Worm (Caenorhabditis elegans) whole organism, late embryonic: ENCODE results near the gene dhps-1.

Experiments
- C08G9.2 ChIP-seq: sonication (generic microtip); optimal IDR thresholded peaks from 2 replicates; lab custom pipeline; 2016; ENCODE audit warnings: mild to moderate bottlenecking, missing genetic modification characterization, moderate library complexity, missing compliant biosample characterization
- C38D4.7 ChIP-seq: fragments of 200-800 bp; sonication (Bioruptor generic); optimal IDR thresholded peaks from 2 replicates; lab custom pipeline; 2018; ENCODE audit warnings: mild to moderate bottlenecking, missing genetic modification characterization, moderate library complexity, missing compliant biosample characterization
- F13H6.1 ChIP-seq: sonication (generic microtip); optimal IDR thresholded peaks from 2 replicates; lab custom pipeline; 2016; ENCODE audit warnings: missing genetic modification characterization, missing compliant biosample characterization
- K02D7.2 ChIP-seq: sonication (generic microtip); optimal IDR thresholded peaks from 2 replicates; lab custom pipeline; 2017; ENCODE audit warnings: mild to moderate bottlenecking, missing genetic modification characterization, missing compliant biosample characterization
- K09A11.1 ChIP-seq: sonication (generic microtip); optimal IDR thresholded peaks from 2 replicates; lab custom pipeline; 2017; ENCODE audit warnings: antibody characterized with exemption, mild to moderate bottlenecking, missing genetic modification characterization, missing compliant biosample characterization; ENCODE audit not compliant: insufficient read depth
- Y22D7AL.16 ChIP-seq: sonication (generic microtip); optimal IDR thresholded peaks from 2 replicates; lab custom pipeline; 2016; ENCODE audit warnings: missing genetic modification characterization, missing compliant biosample characterization
- ahr-1 ChIP-seq: sonication (generic microtip); optimal IDR thresholded peaks from 2 replicates; lab custom pipeline; 2016; ENCODE audit warnings: missing genetic modification characterization, missing compliant biosample characterization
- ama-1 ChIP-seq: fragments of 150-350 bp; optimal IDR thresholded peaks from 2 replicates; lab custom pipeline; 2014
- ceh-14 ChIP-seq: sonication (generic microtip); optimal IDR thresholded peaks from 2 replicates; lab custom pipeline; 2016; ENCODE audit warnings: missing genotype, missing genetic modification characterization, missing compliant biosample characterization
- ceh-18 ChIP-seq: sonication (generic microtip); optimal IDR thresholded peaks from 2 replicates; lab custom pipeline; 2016; ENCODE audit warnings: missing genetic modification characterization, missing compliant biosample characterization
- ceh-19 ChIP-seq: fragments of 200-800 bp; sonication (Bioruptor generic); optimal IDR thresholded peaks from 2 replicates; lab custom pipeline; 2018; ENCODE audit warnings: mild to moderate bottlenecking, missing genetic modification characterization, missing compliant biosample characterization
- ceh-2 ChIP-seq: sonication (generic microtip); optimal IDR thresholded peaks from 2 replicates; lab custom pipeline; 2016; ENCODE audit warnings: missing genotype, missing genetic modification characterization, missing compliant biosample characterization
- ceh-24 ChIP-seq: sonication (generic microtip); optimal IDR thresholded peaks from 2 replicates; lab custom pipeline; 2016; ENCODE audit warnings: mild to moderate bottlenecking, missing genetic modification characterization, missing compliant biosample characterization
- ceh-30 ChIP-seq: fragments of 150-350 bp; optimal IDR thresholded peaks from 2 replicates; lab custom pipeline; 2014; ENCODE audit warnings: missing biosample characterization, missing genetic modification characterization
- ceh-31 ChIP-seq: sonication (generic microtip); optimal IDR thresholded peaks from 2 replicates; lab custom pipeline; 2016; ENCODE audit warnings: missing genetic modification characterization, missing compliant biosample characterization
- dmd-4 ChIP-seq: sonication (generic microtip); optimal IDR thresholded peaks from 2 replicates; lab custom pipeline; 2016; ENCODE audit warnings: borderline replicate concordance, missing genetic modification characterization, missing compliant biosample characterization
- ets-4 ChIP-seq: sonication (generic microtip); optimal IDR thresholded peaks from 2 replicates; lab custom pipeline; 2016; ENCODE audit warnings: missing genetic modification characterization, missing compliant biosample characterization
- eyg-1 ChIP-seq: sonication (generic microtip); optimal IDR thresholded peaks from 2 replicates; lab custom pipeline; 2016; ENCODE audit warnings: missing genotype, missing genetic modification characterization, missing compliant biosample characterization
- fax-1 ChIP-seq: sonication (generic microtip); optimal IDR thresholded peaks from 2 replicates; lab custom pipeline; 2016; ENCODE audit warnings: missing genotype, missing genetic modification characterization, missing compliant biosample characterization
- fkh-10 ChIP-seq: fragments of 150-350 bp; optimal IDR thresholded peaks from 2 replicates; lab custom pipeline; 2014; ENCODE audit warnings: missing biosample characterization, missing genetic modification reagents, missing genetic modification characterization
- hlh-13 ChIP-seq: fragments of 200-800 bp; sonication (Bioruptor generic); optimal IDR thresholded peaks from 2 replicates; lab custom pipeline; 2018; ENCODE audit warnings: mild to moderate bottlenecking, missing genetic modification characterization, missing compliant biosample characterization
- hlh-30 ChIP-seq: sonication (generic microtip); optimal IDR thresholded peaks from 2 replicates; lab custom pipeline; 2017; ENCODE audit warnings: antibody characterized with exemption, missing genetic modification characterization, missing compliant biosample characterization; ENCODE audit not compliant: insufficient read depth
- hlh-6 ChIP-seq: sonication (generic microtip); optimal IDR thresholded peaks from 2 replicates; lab custom pipeline; 2016; ENCODE audit warnings: missing genotype, missing genetic modification characterization, missing compliant biosample characterization
- hlh-8 ChIP-seq: sonication (generic microtip); optimal IDR thresholded peaks from 2 replicates; lab custom pipeline; 2016; ENCODE audit warnings: missing genotype, missing genetic modification characterization, missing compliant biosample characterization
- lim-6 ChIP-seq: sonication (generic microtip); optimal IDR thresholded peaks from 2 replicates; lab custom pipeline; 2016; ENCODE audit warnings: missing genetic modification characterization, missing compliant biosample characterization
- lin-11 ChIP-seq: fragments of 200-800 bp; sonication (Bioruptor generic); optimal IDR thresholded peaks from 2 replicates; lab custom pipeline; 2018; ENCODE audit warnings: mild to moderate bottlenecking, missing genetic modification characterization, missing compliant biosample characterization
- mec-3 ChIP-seq: sonication (generic microtip); optimal IDR thresholded peaks from 2 replicates; lab custom pipeline; 2016; ENCODE audit warnings: borderline replicate concordance, missing genetic modification characterization, missing compliant biosample characterization
- nfya-1 ChIP-seq: sonication (generic microtip); optimal IDR thresholded peaks from 2 replicates; lab custom pipeline; 2017; ENCODE audit warnings: missing genetic modification characterization, mild to moderate bottlenecking, missing compliant biosample characterization, antibody characterized with exemption, moderate library complexity
- nhr-11 ChIP-seq: fragments of 150-350 bp; optimal IDR thresholded peaks from 2 replicates; lab custom pipeline; 2014; ENCODE audit warnings: missing biosample characterization, missing genetic modification characterization
- npax-4 ChIP-seq: sonication (generic microtip); optimal IDR thresholded peaks from 2 replicates; lab custom pipeline; 2016; ENCODE audit warnings: missing genetic modification characterization, missing compliant biosample characterization
- odd-2 ChIP-seq: sonication (generic microtip); optimal IDR thresholded peaks from 2 replicates; lab custom pipeline; 2017; ENCODE audit warnings: antibody characterized with exemption, mild to moderate bottlenecking, missing genetic modification characterization, missing compliant biosample characterization
- pha-2 ChIP-seq: sonication (generic microtip); optimal IDR thresholded peaks from 2 replicates; lab custom pipeline; 2017; ENCODE audit warnings: mild to moderate bottlenecking, missing genetic modification characterization, missing compliant biosample characterization
- pha-4 ChIP-seq: fragments of 150-350 bp; optimal IDR thresholded peaks from 2 replicates; lab custom pipeline; 2018; ENCODE audit warnings: missing biosample characterization, missing genetic modification reagents, missing genetic modification characterization
- pqm-1 ChIP-seq: sonication (generic microtip); optimal IDR thresholded peaks from 2 replicates; lab custom pipeline; 2016; ENCODE audit warnings: missing genetic modification characterization, missing compliant biosample characterization
- pros-1 ChIP-seq: fragments of 150-350 bp; optimal IDR thresholded peaks from 2 replicates; lab custom pipeline; 2014; ENCODE audit warnings: missing biosample characterization, missing genetic modification reagents, missing genetic modification characterization
- rnt-1 ChIP-seq: sonication (generic microtip); optimal IDR thresholded peaks from 2 replicates; lab custom pipeline; 2016; ENCODE audit warnings: missing genetic modification characterization, missing compliant biosample characterization
- sox-2 ChIP-seq: fragments of 200-800 bp; sonication (Bioruptor generic); IDR thresholded peaks from 2 replicates; pipeline ENCODE4 v1.3.6; 2022; ENCODE audit warnings: missing genetic modification reagents, missing genetic modification characterization, missing compliant biosample characterization
- sox-4 ChIP-seq: sonication (generic microtip); optimal IDR thresholded peaks from 2 replicates; lab custom pipeline; 2017; ENCODE audit warnings: mild to moderate bottlenecking, missing genetic modification characterization, inconsistent platforms, missing compliant biosample characterization
- syd-9 ChIP-seq: sonication (generic microtip); optimal IDR thresholded peaks from 2 replicates; lab custom pipeline; 2016; ENCODE audit warnings: mild to moderate bottlenecking, missing genetic modification characterization, moderate library complexity, missing compliant biosample characterization
- tbx-2 ChIP-seq: sonication (generic microtip); optimal IDR thresholded peaks from 2 replicates; lab custom pipeline; 2016; ENCODE audit warnings: missing genetic modification characterization, missing compliant biosample characterization
- tbx-7 ChIP-seq: sonication (generic microtip); optimal IDR thresholded peaks from 2 replicates; lab custom pipeline; 2016; ENCODE audit warnings: missing genotype, missing genetic modification characterization, missing compliant biosample characterization
- ttx-3 ChIP-seq: sonication (generic microtip); optimal IDR thresholded peaks from 2 replicates; lab custom pipeline; 2016; ENCODE audit warnings: missing genetic modification reagents, missing genetic modification characterization, missing compliant biosample characterization
- unc-3 ChIP-seq, 2 experiments: fragments of 200-800 bp in 1 of 2; sonication (Bioruptor generic) in 1 of 2; sonication (generic microtip) in 1 of 2; conservative IDR thresholded peaks in 1 of 2; optimal IDR thresholded peaks in 1 of 2; 2 replicates each; pipeline versions ENCODE4 v1.3.6 to Lab custom; 2016 to 2022; ENCODE audit warnings: missing compliant biosample characterization in 2 of 2, missing genetic modification characterization in 2 of 2, missing genetic modification reagents in 1 of 2
- unc-55 ChIP-seq: sonication (generic microtip); optimal IDR thresholded peaks from 2 replicates; lab custom pipeline; 2017; ENCODE audit warnings: missing biosample characterization, missing genetic modification reagents, missing genetic modification characterization
- unc-86 ChIP-seq: sonication (generic microtip); optimal IDR thresholded peaks from 2 replicates; lab custom pipeline; 2016; ENCODE audit warnings: missing genetic modification characterization, missing compliant biosample characterization
- zip-5 ChIP-seq: sonication (generic microtip); optimal IDR thresholded peaks from 2 replicates; lab custom pipeline; 2016; ENCODE audit warnings: missing genetic modification characterization, missing compliant biosample characterization

dhps-1 gene

ce11 chrII:11978920-11979319, 13.9 kb upstream of the dhps-1 start:
- TF ChIP-seq odd-2 (tag; lab: Kevin White, UChicago) (no peak), rnt-1 (tag; lab: Kevin White, UChicago) (no peak), unc-3 (GFP tag; conservative IDR thresholded peaks at IDR 0.05; lab: Robert Waterston, UW) (no peak), unc-3 (tag; optimal IDR thresholded peaks at IDR 0.05; lab: Kevin White, UChicago) (no peak), ttx-3 (tag; lab: Kevin White, UChicago) (no peak), lim-6 (tag; lab: Kevin White, UChicago) (no peak), ets-4 (tag; lab: Kevin White, UChicago) (no peak), dmd-4 (tag; lab: Kevin White, UChicago) (no peak), hlh-13 (GFP tag; lab: Kevin White, UChicago) (no peak), Y22D7AL.16 (tag; lab: Kevin White, UChicago) (no peak)

ce11 chrII:11979449-11980095, 13.2 kb upstream of the dhps-1 start, which contains the start of the genes ash-2 and Y17G7B.20:
Gene ash-2, plus strand, starts transcription at chrII:11979838.
Gene Y17G7B.20, minus strand, starts transcription at chrII:11979844.
- TF ChIP-seq syd-9 (tag; lab: Kevin White, UChicago), result no peak
- TF ChIP-seq sox-4 (tag; lab: Kevin White, UChicago), result no peak
- no peak for TF ChIP-seq unc-55 (GFP tag; lab: Kevin White, UChicago)
- TF ChIP-seq dmd-4 (tag; lab: Kevin White, UChicago), result no peak
- peak; percentile 0 for TF ChIP-seq nfya-1 (tag; lab: Kevin White, UChicago)
- TF ChIP-seq ama-1 (lab: Kevin White, UChicago), result peak; percentile 45
- TF ChIP-seq pha-2, result no peak
- no peak for TF ChIP-seq ceh-31 (tag; lab: Kevin White, UChicago)
- no peak; the same call in 1 of the 2 replicates for TF ChIP-seq sox-2
- no peak for TF ChIP-seq unc-3 (GFP tag; conservative IDR thresholded peaks at IDR 0.05; lab: Robert Waterston, UW)
- TF ChIP-seq unc-3 (tag; optimal IDR thresholded peaks at IDR 0.05; lab: Kevin White, UChicago), result peak; percentile 41
- TF ChIP-seq ceh-2 (tag; lab: Kevin White, UChicago), result peak; percentile 14
- no peak for TF ChIP-seq nhr-11 (tag; lab: Kevin White, UChicago)

- TF ChIP-seq hlh-30 (tag; lab: Kevin White, UChicago) (no peak), ceh-18 (tag; lab: Kevin White, UChicago) (peak; percentile 1), unc-86 (tag; lab: Kevin White, UChicago) (peak; percentile 19), ahr-1 (tag; lab: Kevin White, UChicago) (peak; percentile 52), eyg-1 (tag; lab: Kevin White, UChicago) (peak; percentile 21), lin-11 (tag; lab: Kevin White, UChicago) (peak; percentile 1), tbx-7 (tag; lab: Kevin White, UChicago) (peak; percentile 34), pros-1 (no peak), hlh-6 (no peak), ceh-31 (tag; lab: Kevin White, UChicago) (peak; percentile 83), ceh-2 (tag; lab: Kevin White, UChicago) (peak; percentile 59), hlh-8 (tag; lab: Kevin White, UChicago) (peak; percentile 25), lim-6 (tag; lab: Kevin White, UChicago) (no peak), mec-3 (no peak), fkh-10 (GFP tag; lab: Kevin White, UChicago) (no peak), npax-4 (tag; lab: Kevin White, UChicago) (no peak), C38D4.7 (no peak), F13H6.1 (tag; lab: Kevin White, UChicago) (no peak), ceh-24 (tag; lab: Kevin White, UChicago) (no peak), pqm-1 (tag; lab: Kevin White, UChicago) (no peak), ceh-30 (tag; lab: Kevin White, UChicago) (no peak), tbx-2 (tag; lab: Kevin White, UChicago) (peak; percentile 79), fax-1 (peak; percentile 47), pha-4 (no peak), odd-2 (tag; lab: Kevin White, UChicago) (no peak), K02D7.2 (peak; percentile 19), zip-5 (tag; lab: Kevin White, UChicago) (peak; percentile 78), C08G9.2 (peak; percentile 69), K09A11.1 (no peak), ceh-14 (tag; lab: Kevin White, UChicago) (peak; percentile 78), ceh-19 (GFP tag; lab: Kevin White, UChicago) (peak; percentile 13), hlh-13 (GFP tag; lab: Kevin White, UChicago) (no peak)
These were observed 12.7 kb upstream of the dhps-1 start for ce11 chrII:11980110-11980509.
